Worm (Caenorhabditis elegans): ENCODE measurements around the gene dcar-1.
"Not testable (repeated sequence)": the region's sequence is repeated elsewhere in the genome, so short reads cannot be mapped to it uniquely, and the experiment has no call there.

Gene dcar-1

DNA sequence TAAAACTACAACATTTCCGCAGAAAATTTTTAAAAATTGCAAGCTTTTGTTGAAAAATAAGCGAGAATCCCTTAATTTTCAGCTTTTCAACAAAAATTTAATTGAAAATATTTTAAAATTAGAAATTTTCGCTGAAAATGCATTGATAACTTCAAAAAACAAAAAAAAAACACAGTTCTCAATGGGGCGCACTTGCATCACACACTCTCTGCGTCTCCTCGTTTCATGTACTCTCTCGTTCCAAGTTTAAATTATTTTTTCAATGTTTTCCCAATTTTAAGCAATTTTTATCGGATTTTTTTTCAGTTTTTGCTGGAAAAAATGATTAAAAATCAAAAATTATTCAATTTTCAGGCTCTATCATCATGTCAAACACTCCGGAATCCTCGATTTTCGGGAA is 39.1 kb upstream of the dcar-1 start, which contains the start of gene phf-14 (continued):
- TF ChIP-seq hmg-1.2 (GFP tag; IDR thresholded peaks at IDR 0.05) (peak; percentile 96), mes-4 (tag; optimal IDR thresholded peaks at IDR 0.05) (no peak), atf-7 (tag; optimal IDR thresholded peaks at IDR 0.05) (no peak), attf-3 (GFP tag; conservative IDR thresholded peaks at IDR 0.05) (no peak), lsl-1 (GFP tag; optimal IDR thresholded peaks at IDR 0.05) (peak; percentile 36), B0035.1 (tag; optimal IDR thresholded peaks at IDR 0.05) (no peak), ztf-28 (GFP tag; IDR thresholded peaks at IDR 0.05) (no peak), hsf-1 (GFP tag; IDR thresholded peaks at IDR 0.05) (no peak), ccch-3 (GFP tag; optimal IDR thresholded peaks at IDR 0.05) (no peak), F52B5.7 (tag; optimal IDR thresholded peaks at IDR 0.05) (no peak), hlh-12 (tag; optimal IDR thresholded peaks at IDR 0.05) (no peak), snpc-1.1 (tag; optimal IDR thresholded peaks at IDR 0.05; ENCODE audit: insufficient read depth) (no peak), lir-1 (GFP tag; conservative IDR thresholded peaks at IDR 0.05) (no peak), Y79H2A.3 (GFP tag; conservative IDR thresholded peaks at IDR 0.05) (no peak), ceh-58 (GFP tag; IDR thresholded peaks at IDR 0.05) (no peak), nhr-27 (tag; optimal IDR thresholded peaks at IDR 0.05) (no peak), efl-1 (GFP tag; optimal IDR thresholded peaks at IDR 0.05) (peak; percentile 16)

- 0 out of 2 replicates have a peak, but pooled peaks have one; percentile 41 for TF ChIP-seq dox-1 (GFP tag; IDR thresholded peaks at IDR 0.05)
- TF ChIP-seq nhr-80 (tag; optimal IDR thresholded peaks at IDR 0.05): peak; percentile 64
- TF ChIP-seq snpc-1.1 (tag; optimal IDR thresholded peaks at IDR 0.05; ENCODE audit: insufficient read depth): no peak
Observed at ce11 chrV:17888939-17889338, 21.2 kb upstream of the dcar-1 start, which contains the start of gene C06H5.6. C06H5.6 (minus strand) TSS chrV:17888984.

DNA sequence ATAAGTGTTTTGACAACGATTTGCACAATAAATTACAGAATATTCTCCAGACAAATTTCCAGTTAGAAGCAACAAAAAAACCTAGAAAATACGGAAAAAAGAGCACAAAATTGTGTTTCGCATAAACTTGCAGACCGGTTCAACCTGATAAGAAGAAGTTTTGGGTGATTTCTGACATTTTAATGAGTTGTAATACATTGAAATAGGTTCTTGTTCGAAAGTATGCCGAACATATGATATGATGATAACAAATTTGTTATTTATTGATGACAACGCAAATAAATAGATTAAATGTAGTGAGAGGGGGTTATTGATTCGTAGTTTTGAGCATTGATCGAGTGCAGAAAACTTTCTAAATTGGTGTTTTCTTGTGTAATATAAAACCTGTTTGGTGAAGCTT is 18.8 kb upstream of the dcar-1 start:
- TF ChIP-seq mel-28 (tag; optimal IDR thresholded peaks at IDR 0.05; ENCODE audit: borderline replicate concordance) (no peak), nhr-80 (tag; optimal IDR thresholded peaks at IDR 0.05) (peak; percentile 50)

- not testable (repeated sequence) for TF ChIP-seq F39B2.1 (GFP tag; IDR thresholded peaks at IDR 0.05); B0035.1 (tag; optimal IDR thresholded peaks at IDR 0.05); cebp-1 (GFP tag; IDR thresholded peaks at IDR 0.05); cebp-1 (tag; optimal IDR thresholded peaks at IDR 0.05)
Observed at ce11 chrV:17893959-17894358, 16.2 kb upstream of the dcar-1 start, which contains the start of gene C06H5.11. C06H5.11 (minus strand) TSS chrV:17894059.

ce11 chrV:17894485-17894884 is 15.6 kb upstream of the dcar-1 start, which contains the start of gene C06H5.12:
C06H5.12 (plus strand) TSS chrV:17894785.
- TF ChIP-seq nfya-2, egrh-3, Y95B8A.8 (GFP tag; IDR thresholded peaks at IDR 0.05): not testable (repeated sequence)

DNA sequence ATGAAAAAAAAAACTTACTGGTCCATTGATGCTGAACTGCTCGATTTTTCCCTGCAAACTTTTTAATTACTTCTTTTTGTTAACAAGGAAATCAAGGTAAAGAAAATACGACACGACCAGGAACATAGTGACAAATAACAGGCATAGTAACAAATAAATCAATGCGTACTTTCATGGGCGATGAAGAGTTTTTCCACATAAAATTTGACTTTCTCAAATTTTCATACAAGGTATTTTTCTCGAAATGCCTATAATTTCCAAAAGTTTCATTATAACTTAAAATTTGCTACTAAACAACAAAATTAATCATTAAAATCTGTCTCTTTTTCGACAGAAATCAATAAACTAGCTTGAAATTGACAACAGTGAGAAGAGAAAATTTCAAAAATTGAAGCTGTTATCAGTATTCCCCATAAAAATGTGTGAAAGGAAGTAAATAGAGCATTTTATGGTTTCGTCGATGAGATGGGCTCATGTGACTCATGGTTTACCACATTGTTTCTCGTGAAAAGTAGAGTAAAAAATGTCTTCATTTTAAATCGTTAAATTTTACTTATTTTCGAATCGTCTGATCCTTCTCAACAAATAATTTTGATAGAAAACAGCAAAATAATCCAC is 13.3 kb upstream of the dcar-1 start, which contains the start of gene fbxa-156:
fbxa-156 (minus strand) TSS at position 51 of the 618 bp plus-strand sequence.
- TF ChIP-seq athp-1 (tag; optimal IDR thresholded peaks at IDR 0.05) (no peak), nhr-80 (tag; optimal IDR thresholded peaks at IDR 0.05) (peak; percentile 1), hlh-26 (GFP tag; conservative IDR thresholded peaks at IDR 0.05) (no peak), F49E8.2 (tag; optimal IDR thresholded peaks at IDR 0.05; ENCODE audit: insufficient read depth) (no peak), ets-4 (GFP tag; optimal IDR thresholded peaks at IDR 0.05) (no peak)
